Worm (Caenorhabditis elegans) whole organism, L1 larva: ENCODE measurements around the gene F22H10.3.
A peak's percentile ranks its signal among the peaks of the same experiment; 100 is the strongest.

Source experiments
- aha-1 ChIP-seq: fragments of 150-350 bp; optimal IDR thresholded peaks from 2 replicates; lab custom pipeline; 2014; ENCODE audit warnings: missing biosample characterization, missing genetic modification characterization
- nhr-84 ChIP-seq: sonication (generic microtip); optimal IDR thresholded peaks from 2 replicates; lab custom pipeline; 2017; ENCODE audit warnings: missing biosample characterization, missing genetic modification characterization
- pqm-1 ChIP-seq: sonication (generic microtip); optimal IDR thresholded peaks from 3 replicates; lab custom pipeline; 2017; ENCODE audit warnings: missing biosample characterization, missing genetic modification characterization
- rnt-1 ChIP-seq: sonication (generic microtip); optimal IDR thresholded peaks from 2 replicates; lab custom pipeline; 2016; ENCODE audit warnings: mild to moderate bottlenecking, missing genetic modification characterization, moderate library complexity, missing compliant biosample characterization
- unc-130 ChIP-seq: fragments of 150-350 bp; optimal IDR thresholded peaks from 2 replicates; lab custom pipeline; 2017; ENCODE audit warnings: missing biosample characterization, missing genetic modification characterization, inconsistent platforms
- unc-62 ChIP-seq: fragments of 150-350 bp; optimal IDR thresholded peaks from 2 replicates; lab custom pipeline; 2014; ENCODE audit warnings: missing biosample characterization, missing genetic modification reagents, missing genetic modification characterization
- unc-86 ChIP-seq: sonication (generic microtip); optimal IDR thresholded peaks from 2 replicates; lab custom pipeline; 2016; ENCODE audit warnings: missing genetic modification characterization, missing compliant biosample characterization
- ztf-11 ChIP-seq, 2 experiments: sonication (generic microtip); optimal IDR thresholded peaks; 2 replicates each; lab custom pipeline; 2016 to 2017; ENCODE audit warnings: missing genetic modification characterization in 2 of 2, missing biosample characterization in 1 of 2, missing compliant biosample characterization in 1 of 2

ce11 chrX:16681910-16682493 lies 4.5 kb upstream of the F22H10.3 start:
- peak; percentile 92 for TF ChIP-seq unc-130 (tag; lab: Kevin White, UChicago)
- TF ChIP-seq rnt-1 (tag; lab: Kevin White, UChicago) = peak; percentile 99
- TF ChIP-seq aha-1 (tag; lab: Kevin White, UChicago) = peak; percentile 58
- TF ChIP-seq ztf-11 (tag; optimal IDR thresholded peaks at IDR 0.05; lab: Kevin White, UChicago) = peak; percentile 33 to 92
- TF ChIP-seq unc-86 (tag; lab: Kevin White, UChicago) = peak; percentile 95
- TF ChIP-seq nhr-84 (tag; lab: Kevin White, UChicago) = peak; percentile 62
- TF ChIP-seq unc-62 (GFP tag; lab: Kevin White, UChicago) = no peak
- TF ChIP-seq pqm-1 = peak; percentile 59
